Fruit fly (Drosophila melanogaster) ovary, adult (tissue): ENCODE measurements around the gene CG10338.

ENCODE experiments used
- CG17801 ChIP-seq: fragments of 200-800 bp; optimal IDR thresholded peaks from 2 replicates; lab custom pipeline; 2019; ENCODE audit warnings: missing biosample characterization, mild to moderate bottlenecking, missing genetic modification characterization, moderate library complexity; ENCODE audit not compliant: partially characterized antibody

Gene CG10338

dm6 chr2L:18714086-18714485 lies 18.6 kb downstream of the CG10338 start:
- no peak for TF ChIP-seq CG17801 (GFP tag; lab: Kevin White, UChicago)

- no peak for TF ChIP-seq CG17801 (GFP tag; lab: Kevin White, UChicago)
Observed at dm6 chr2L:18717365-18718011, 22.0 kb downstream of the CG10338 start.

dm6 chr2L:18719583-18719982 lies 24.1 kb downstream of the CG10338 start:
- TF ChIP-seq CG17801 (GFP tag; lab: Kevin White, UChicago), result no peak

- TF ChIP-seq CG17801 (GFP tag; lab: Kevin White, UChicago), result no peak
Observed at dm6 chr2L:18724842-18725241, 29.4 kb downstream of the CG10338 start.

- no peak for TF ChIP-seq CG17801 (GFP tag; lab: Kevin White, UChicago)
Observed at dm6 chr2L:18727986-18728385, 32.5 kb downstream of the CG10338 start.

- TF ChIP-seq CG17801 (GFP tag; lab: Kevin White, UChicago), result no peak
Observed at dm6 chr2L:18732291-18732690, 36.8 kb downstream of the CG10338 start, which contains the start of gene CG10348. TSS of gene CG10348 (minus strand) at chr2L:18732524.

- no peak for TF ChIP-seq CG17801 (GFP tag; lab: Kevin White, UChicago)
Observed at dm6 chr2L:18732760-18733530, 37.5 kb downstream of the CG10338 start.

- TF ChIP-seq CG17801 (GFP tag; lab: Kevin White, UChicago), result no peak
Observed at dm6 chr2L:18735553-18736167, 40.2 kb downstream of the CG10338 start.

dm6 chr2L:18737239-18737638 lies 41.8 kb downstream of the CG10338 start:
- TF ChIP-seq CG17801 (GFP tag; lab: Kevin White, UChicago), result no peak

- TF ChIP-seq CG17801 (GFP tag; lab: Kevin White, UChicago), result no peak
Observed at dm6 chr2L:18740010-18740409, 44.5 kb downstream of the CG10338 start, which contains the start of the genes CG42752 and CG15167. TSS of gene CG42752 (minus strand) at chr2L:18740110. TSS of gene CG15167 (plus strand) at chr2L:18740358.

dm6 chr2L:18742710-18743109 lies 47.2 kb downstream of the CG10338 start:
- TF ChIP-seq CG17801 (GFP tag; lab: Kevin White, UChicago), result no peak

- TF ChIP-seq CG17801 (GFP tag; lab: Kevin White, UChicago), result no peak
Observed at dm6 chr2L:18743896-18744295, 48.4 kb downstream of the CG10338 start.

- TF ChIP-seq CG17801 (GFP tag; lab: Kevin White, UChicago), result no peak
Observed at dm6 chr2L:18745454-18745853, 50.0 kb downstream of the CG10338 start.

dm6 chr2L:18746694-18747093 lies 51.2 kb downstream of the CG10338 start:
- TF ChIP-seq CG17801 (GFP tag; lab: Kevin White, UChicago), result no peak
